Worm (Caenorhabditis elegans) whole organism, midembryonic: ENCODE results near the gene oac-21.

Experiments
- flt-1 ChIP-seq: fragments of 200-800 bp; sonication (Bioruptor generic); IDR thresholded peaks from 2 replicates; pipeline ENCODE4 v1.3.6; 2022; ENCODE audit warnings: missing genetic modification characterization, missing compliant biosample characterization
- ztf-29 ChIP-seq: fragments of 200-800 bp; sonication (Bioruptor generic); IDR thresholded peaks from 2 replicates; pipeline ENCODE4 v1.3.6; 2022; ENCODE audit warnings: missing genetic modification reagents, missing genetic modification characterization, missing compliant biosample characterization

- TF ChIP-seq flt-1 (GFP tag; lab: Robert Waterston, UW) (no peak), ztf-29 (GFP tag; lab: Robert Waterston, UW) (no peak)
Measured at ce11 chrIV:3918160-3918559, 29.1 kb downstream of the oac-21 start, which contains the start of gene F56D6.23.
